Worm (Caenorhabditis elegans) whole organism, young adult: ENCODE results near the gene gbh-2.

ENCODE experiments used
- B0019.2 ChIP-seq: fragments of 200-800 bp; sonication (Bioruptor generic); conservative IDR thresholded peaks from 2 replicates; pipeline ENCODE4 v1.3.6; 2022; ENCODE audit warnings: missing genetic modification reagents, missing genetic modification characterization, missing compliant biosample characterization
- F22D6.2 ChIP-seq: sonication (generic microtip); optimal IDR thresholded peaks from 2 replicates; lab custom pipeline; 2016; ENCODE audit warnings: mild to moderate bottlenecking, missing genetic modification characterization, missing compliant biosample characterization
- F33H1.4 ChIP-seq: fragments of 200-800 bp; sonication (Bioruptor generic); IDR thresholded peaks from 2 replicates; pipeline ENCODE4 v1.3.6; 2022; ENCODE audit warnings: missing genetic modification reagents, missing genetic modification characterization, missing compliant biosample characterization
- F39B2.1 ChIP-seq: fragments of 200-800 bp; sonication (Bioruptor generic); IDR thresholded peaks from 2 replicates; pipeline ENCODE4 v1.3.6; 2022; ENCODE audit warnings: missing genetic modification reagents, missing genetic modification characterization, missing compliant biosample characterization
- F49E8.2 ChIP-seq: sonication (generic microtip); optimal IDR thresholded peaks from 3 replicates; lab custom pipeline; 2017; ENCODE audit warnings: missing genetic modification characterization, mild to moderate bottlenecking, missing compliant biosample characterization, antibody characterized with exemption, moderate library complexity; ENCODE audit not compliant: insufficient read depth
- K12H6.12 ChIP-seq: fragments of 200-800 bp; sonication (Bioruptor generic); optimal IDR thresholded peaks from 2 replicates; lab custom pipeline; 2018; ENCODE audit warnings: mild to moderate bottlenecking, missing genetic modification characterization, missing compliant biosample characterization
- T07F8.4 ChIP-seq: sonication (generic microtip); optimal IDR thresholded peaks from 2 replicates; lab custom pipeline; 2016; ENCODE audit warnings: mild to moderate bottlenecking, missing genetic modification characterization, moderate library complexity, missing compliant biosample characterization
- Y67H2A.10 ChIP-seq: fragments of 200-800 bp; sonication (Bioruptor generic); conservative IDR thresholded peaks from 2 replicates; pipeline ENCODE4 v1.3.6; 2022; ENCODE audit warnings: missing genetic modification reagents, missing genetic modification characterization, missing compliant biosample characterization
- ZK185.1 ChIP-seq: sonication (generic microtip); optimal IDR thresholded peaks from 2 replicates; lab custom pipeline; 2016; ENCODE audit warnings: mild to moderate bottlenecking, missing genetic modification characterization, missing compliant biosample characterization; ENCODE audit not compliant: poor library complexity, severe bottlenecking
- atf-7 ChIP-seq: sonication (generic microtip); optimal IDR thresholded peaks from 2 replicates; lab custom pipeline; 2017; ENCODE audit warnings: mild to moderate bottlenecking, missing genetic modification characterization, missing compliant biosample characterization
- athp-1 ChIP-seq: sonication (generic microtip); optimal IDR thresholded peaks from 2 replicates; lab custom pipeline; 2017; ENCODE audit warnings: mild to moderate bottlenecking, missing genetic modification characterization, missing compliant biosample characterization
- attf-3 ChIP-seq: fragments of 200-800 bp; sonication (Bioruptor generic); conservative IDR thresholded peaks from 2 replicates; pipeline ENCODE4 v1.3.6; 2022; ENCODE audit warnings: missing genetic modification reagents, missing genetic modification characterization, missing compliant biosample characterization
- attf-5 ChIP-seq: fragments of 200-800 bp; sonication (Bioruptor generic); optimal IDR thresholded peaks from 2 replicates; lab custom pipeline; 2018; ENCODE audit warnings: mild to moderate bottlenecking, missing genetic modification characterization, missing compliant biosample characterization
- bed-2 ChIP-seq: fragments of 200-800 bp; sonication (Bioruptor generic); IDR thresholded peaks from 2 replicates; pipeline ENCODE4 v1.3.6; 2022; ENCODE audit warnings: missing genetic modification reagents, missing genetic modification characterization, missing compliant biosample characterization
- cebp-1 ChIP-seq, 2 experiments: fragments of 200-800 bp in 1 of 2; sonication (Bioruptor generic) in 1 of 2; sonication (generic microtip) in 1 of 2; IDR thresholded peaks in 1 of 2; optimal IDR thresholded peaks in 1 of 2; 2 replicates each; pipeline versions ENCODE4 v1.3.6 to Lab custom; 2017 to 2022; ENCODE audit warnings: missing compliant biosample characterization in 2 of 2, missing genetic modification characterization in 2 of 2, mild to moderate bottlenecking in 1 of 2, missing genetic modification reagents in 1 of 2, moderate library complexity in 1 of 2
- ceh-100 ChIP-seq: fragments of 200-800 bp; sonication (Bioruptor generic); IDR thresholded peaks from 2 replicates; pipeline ENCODE4 v1.3.6; 2022; ENCODE audit warnings: missing genetic modification reagents, missing genetic modification characterization, missing compliant biosample characterization
- ceh-27 ChIP-seq: fragments of 200-800 bp; sonication (Bioruptor generic); optimal IDR thresholded peaks from 2 replicates; lab custom pipeline; 2018; ENCODE audit warnings: mild to moderate bottlenecking, missing genetic modification characterization, moderate library complexity, missing compliant biosample characterization
- ceh-40 ChIP-seq: fragments of 200-800 bp; sonication (Bioruptor generic); IDR thresholded peaks from 2 replicates; pipeline ENCODE4 v1.3.6; 2022; ENCODE audit warnings: missing genetic modification characterization, missing compliant biosample characterization
- die-1 ChIP-seq: sonication (generic microtip); optimal IDR thresholded peaks from 2 replicates; lab custom pipeline; 2016; ENCODE audit warnings: missing genotype, mild to moderate bottlenecking, missing genetic modification characterization, missing compliant biosample characterization
- dox-1 ChIP-seq: fragments of 200-800 bp; sonication (Bioruptor generic); IDR thresholded peaks from 2 replicates; pipeline ENCODE4 v1.3.6; 2022; ENCODE audit warnings: missing genetic modification reagents, missing genetic modification characterization, missing compliant biosample characterization
- dpl-1 ChIP-seq: fragments of 150-350 bp; optimal IDR thresholded peaks from 2 replicates; lab custom pipeline; 2014; ENCODE audit warnings: missing biosample characterization, missing genetic modification reagents, missing genetic modification characterization
- egl-44 ChIP-seq: fragments of 200-800 bp; sonication (Bioruptor generic); IDR thresholded peaks from 2 replicates; pipeline ENCODE4 v1.3.6; 2022; ENCODE audit warnings: missing genetic modification reagents, missing genetic modification characterization, missing compliant biosample characterization
- fkh-3 ChIP-seq: sonication (generic microtip); optimal IDR thresholded peaks from 2 replicates; lab custom pipeline; 2016; ENCODE audit warnings: mild to moderate bottlenecking, missing genetic modification characterization, missing compliant biosample characterization
- hmg-1.2 ChIP-seq: fragments of 200-800 bp; sonication (Bioruptor generic); IDR thresholded peaks from 2 replicates; pipeline ENCODE4 v1.3.6; 2022; ENCODE audit warnings: missing genetic modification reagents, missing genetic modification characterization, missing compliant biosample characterization
- lin-26 ChIP-seq: fragments of 200-800 bp; sonication (Bioruptor generic); IDR thresholded peaks from 2 replicates; pipeline ENCODE4 v1.3.6; 2022; ENCODE audit warnings: missing genetic modification reagents, missing genetic modification characterization, missing compliant biosample characterization
- lin-54 ChIP-seq: fragments of 200-800 bp; sonication (Bioruptor generic); optimal IDR thresholded peaks from 2 replicates; lab custom pipeline; 2018; ENCODE audit warnings: mild to moderate bottlenecking, missing genetic modification characterization, missing compliant biosample characterization
- lir-1 ChIP-seq: fragments of 200-800 bp; sonication (Bioruptor generic); conservative IDR thresholded peaks from 2 replicates; pipeline ENCODE4 v1.3.6; 2022; ENCODE audit warnings: missing genetic modification reagents, missing genetic modification characterization, missing compliant biosample characterization
- lsl-1 ChIP-seq: fragments of 200-800 bp; sonication (Bioruptor generic); optimal IDR thresholded peaks from 2 replicates; lab custom pipeline; 2018; ENCODE audit warnings: mild to moderate bottlenecking, missing genetic modification characterization, moderate library complexity, missing compliant biosample characterization
- lsy-27 ChIP-seq: sonication (generic microtip); optimal IDR thresholded peaks from 2 replicates; lab custom pipeline; 2017; ENCODE audit warnings: missing genetic modification characterization, mild to moderate bottlenecking, missing compliant biosample characterization, antibody characterized with exemption, missing genotype, borderline replicate concordance; ENCODE audit not compliant: insufficient read depth
- madf-8 ChIP-seq: fragments of 200-800 bp; sonication (Bioruptor generic); conservative IDR thresholded peaks from 2 replicates; pipeline ENCODE4 v1.3.6; 2022; ENCODE audit warnings: missing genetic modification reagents, missing genetic modification characterization, missing compliant biosample characterization
- nfya-2 ChIP-seq: fragments of 200-800 bp; sonication (Bioruptor generic); IDR thresholded peaks from 2 replicates; pipeline ENCODE4 v1.3.6; 2022; ENCODE audit warnings: missing genetic modification reagents, missing genetic modification characterization, missing compliant biosample characterization
- nhr-80 ChIP-seq: sonication (generic microtip); optimal IDR thresholded peaks from 2 replicates; lab custom pipeline; 2016; ENCODE audit warnings: missing genetic modification characterization, missing compliant biosample characterization
- pha-4 ChIP-seq: fragments of 150-350 bp; sonication (generic microtip); optimal IDR thresholded peaks from 2 replicates; lab custom pipeline; 2014; ENCODE audit warnings: missing biosample characterization, missing genetic modification reagents, missing genetic modification characterization
- rec-8 ChIP-seq, 2 experiments: sonication (generic microtip); optimal IDR thresholded peaks; 2 replicates each; lab custom pipeline; 2016; ENCODE audit warnings: mild to moderate bottlenecking in 2 of 2, missing genetic modification characterization in 2 of 2, missing genetic modification reagents in 2 of 2, missing genotype in 2 of 2, missing biosample characterization in 1 of 2, missing compliant biosample characterization in 1 of 2, moderate library complexity in 1 of 2
- rpc-1 ChIP-seq, 2 experiments: fragments of 150-350 bp in 1 of 2; sonication (generic microtip) in 1 of 2; optimal IDR thresholded peaks; 2 replicates each; lab custom pipeline; 2014 to 2018; ENCODE audit warnings: missing biosample characterization in 1 of 2, missing genetic modification characterization in 1 of 2, missing genetic modification reagents in 1 of 2, missing genotype in 1 of 2
- snpc-1.1 ChIP-seq: sonication (generic microtip); optimal IDR thresholded peaks from 2 replicates; lab custom pipeline; 2017; ENCODE audit warnings: missing genetic modification characterization, mild to moderate bottlenecking, missing compliant biosample characterization, antibody characterized with exemption, moderate library complexity, missing genotype, missing genetic modification reagents; ENCODE audit not compliant: insufficient read depth
- snpc-1.3 ChIP-seq: sonication (generic microtip); optimal IDR thresholded peaks from 2 replicates; lab custom pipeline; 2017; ENCODE audit warnings: missing genetic modification characterization, mild to moderate bottlenecking, missing compliant biosample characterization, antibody characterized with exemption, moderate library complexity, missing genotype, missing genetic modification reagents; ENCODE audit not compliant: insufficient read depth
- tlf-1 ChIP-seq: fragments of 200-800 bp; sonication (Bioruptor generic); optimal IDR thresholded peaks from 2 replicates; lab custom pipeline; 2018; ENCODE audit warnings: mild to moderate bottlenecking, missing genetic modification characterization, missing compliant biosample characterization
- xnd-1 ChIP-seq: sonication (generic microtip); optimal IDR thresholded peaks from 2 replicates; lab custom pipeline; 2016; ENCODE audit warnings: missing genotype, missing genetic modification reagents, missing genetic modification characterization, missing compliant biosample characterization
- ztf-18 ChIP-seq: sonication (generic microtip); optimal IDR thresholded peaks from 2 replicates; lab custom pipeline; 2016; ENCODE audit warnings: missing genotype, mild to moderate bottlenecking, missing genetic modification characterization, missing compliant biosample characterization
- ztf-22 ChIP-seq: fragments of 200-800 bp; sonication (Bioruptor generic); optimal IDR thresholded peaks from 2 replicates; lab custom pipeline; 2018; ENCODE audit warnings: mild to moderate bottlenecking, missing genetic modification characterization, moderate library complexity, missing compliant biosample characterization
- ztf-25 ChIP-seq: fragments of 200-800 bp; sonication (Bioruptor generic); IDR thresholded peaks from 2 replicates; pipeline ENCODE4 v1.3.6; 2022; ENCODE audit warnings: missing genetic modification reagents, missing genetic modification characterization, missing compliant biosample characterization

gbh-2 gene

ce11 chrII:8516783-8517182 is 31.1 kb downstream of the gbh-2 start, which contains the start of gene rnh-2 (continued):
- no peak for TF ChIP-seq lsy-27
- TF ChIP-seq rpc-1 (optimal IDR thresholded peaks at IDR 0.05; lab: Kevin White, UChicago) = no peak
- TF ChIP-seq rpc-1 (tag; optimal IDR thresholded peaks at IDR 0.05; lab: Kevin White, UChicago) = no peak
- TF ChIP-seq ztf-25 (GFP tag; lab: Robert Waterston, UW) = peak; percentile 72; the same call in 1 of the 2 replicates
- peak; percentile 89 for TF ChIP-seq lsl-1
- TF ChIP-seq hmg-1.2 = peak; percentile 60
- peak; percentile 57 for TF ChIP-seq ztf-18
- peak; percentile 84 for TF ChIP-seq dox-1
- TF ChIP-seq dpl-1 (GFP tag; lab: Kevin White, UChicago) = no peak
- peak in 1 of 2 experiments; percentile 39 for TF ChIP-seq rec-8 (tag; optimal IDR thresholded peaks at IDR 0.05; lab: Kevin White, UChicago)
- TF ChIP-seq snpc-1.3 (tag; lab: Kevin White, UChicago) = peak; percentile 53
- TF ChIP-seq T07F8.4 (tag; lab: Kevin White, UChicago) = no peak
- peak; percentile 87 for TF ChIP-seq attf-5 (GFP tag; lab: Kevin White, UChicago)
- peak; percentile 65 for TF ChIP-seq F49E8.2 (tag; lab: Kevin White, UChicago)
- TF ChIP-seq ceh-40 (GFP tag; lab: Robert Waterston, UW) = peak; percentile 64; the same call in 1 of the 2 replicates
- peak; percentile 80 for TF ChIP-seq madf-8 (GFP tag; lab: Robert Waterston, UW)
- no peak for TF ChIP-seq F22D6.2 (tag; lab: Kevin White, UChicago)
- 0 out of 2 replicates have a peak, but pooled peaks have one; percentile 36 for TF ChIP-seq lir-1 (GFP tag; lab: Robert Waterston, UW)
- TF ChIP-seq athp-1 (tag; lab: Kevin White, UChicago) = peak; percentile 71
- TF ChIP-seq attf-3 (GFP tag; lab: Robert Waterston, UW) = 0 out of 2 replicates have a peak, but pooled peaks have one; percentile 15
- no peak for TF ChIP-seq bed-2 (GFP tag; lab: Robert Waterston, UW)
- peak; percentile 65 for TF ChIP-seq F33H1.4 (GFP tag; lab: Robert Waterston, UW)
- TF ChIP-seq atf-7 (tag; lab: Kevin White, UChicago) = no peak
- peak; percentile 55 for TF ChIP-seq nhr-80 (tag; lab: Kevin White, UChicago)
- peak; percentile 1 for TF ChIP-seq K12H6.12 (tag; lab: Kevin White, UChicago)
- TF ChIP-seq lin-26 (GFP tag; lab: Robert Waterston, UW) = no peak
- TF ChIP-seq lin-54 = peak; percentile 76
- peak; percentile 54 for TF ChIP-seq tlf-1 (GFP tag; lab: Kevin White, UChicago)
- peak; percentile 44; the same call in 1 of the 2 replicates for TF ChIP-seq Y67H2A.10 (GFP tag; lab: Robert Waterston, UW)
- peak; percentile 37 for TF ChIP-seq xnd-1 (tag; lab: Kevin White, UChicago)
- no peak for TF ChIP-seq fkh-3
- peak; percentile 84 for TF ChIP-seq ZK185.1 (tag; lab: Kevin White, UChicago)
- no peak for TF ChIP-seq cebp-1 (GFP tag; IDR thresholded peaks at IDR 0.05; lab: Robert Waterston, UW)
- TF ChIP-seq cebp-1 (tag; optimal IDR thresholded peaks at IDR 0.05; lab: Kevin White, UChicago) = peak; percentile 50
- no peak for TF ChIP-seq die-1

- TF ChIP-seq F39B2.1 (GFP tag; lab: Robert Waterston, UW) = no peak
- no peak for TF ChIP-seq ceh-27 (GFP tag; lab: Kevin White, UChicago)
- no peak for TF ChIP-seq nfya-2 (GFP tag; lab: Robert Waterston, UW)
- TF ChIP-seq egl-44 = no peak
- TF ChIP-seq snpc-1.1 (tag; lab: Kevin White, UChicago) = no peak
- no peak for TF ChIP-seq ztf-22 (GFP tag; lab: Kevin White, UChicago)
- no peak for TF ChIP-seq ceh-100 (GFP tag; lab: Robert Waterston, UW)
- TF ChIP-seq B0019.2 = no peak
- TF ChIP-seq pha-4 (tag; lab: Kevin White, UChicago) = no peak
Observed at ce11 chrII:8518210-8518609, 32.5 kb downstream of the gbh-2 start, which contains the start of gene T13H5.8. Gene T13H5.8, plus strand, starts transcription at chrII:8518510.
